Worm (Caenorhabditis elegans) whole organism, L1 larva: ENCODE data around the gene grsp-4.

ENCODE experiments used
- C04F5.9 ChIP-seq: sonication (generic microtip); optimal IDR thresholded peaks from 2 replicates; lab custom pipeline; 2016; ENCODE audit warnings: missing genetic modification characterization, missing compliant biosample characterization
- C34B4.2 ChIP-seq: sonication (generic microtip); optimal IDR thresholded peaks from 2 replicates; lab custom pipeline; 2017; ENCODE audit warnings: mild to moderate bottlenecking, missing genetic modification characterization, missing compliant biosample characterization
- F16B12.6 ChIP-seq: fragments of 150-350 bp; optimal IDR thresholded peaks from 2 replicates; lab custom pipeline; 2014; ENCODE audit warnings: missing biosample characterization, missing genetic modification characterization
- aha-1 ChIP-seq: fragments of 150-350 bp; optimal IDR thresholded peaks from 2 replicates; lab custom pipeline; 2014; ENCODE audit warnings: missing biosample characterization, missing genetic modification characterization
- ama-1 ChIP-seq: fragments of 150-350 bp; optimal IDR thresholded peaks from 2 replicates; lab custom pipeline; 2014
- blmp-1 ChIP-seq: fragments of 150-350 bp; optimal IDR thresholded peaks from 2 replicates; lab custom pipeline; 2014; ENCODE audit warnings: missing biosample characterization, missing genetic modification characterization
- ceh-63 ChIP-seq: fragments of 200-800 bp; sonication (Bioruptor generic); optimal IDR thresholded peaks from 2 replicates; lab custom pipeline; 2018; ENCODE audit warnings: mild to moderate bottlenecking, missing genetic modification characterization, missing compliant biosample characterization
- ceh-82 ChIP-seq, 3 experiments: fragments of 150-350 bp in 1 of 3; sonication (generic microtip) in 2 of 3; optimal IDR thresholded peaks; 2 replicates each; lab custom pipeline; 2014 to 2017; ENCODE audit warnings: missing biosample characterization in 3 of 3, missing genetic modification characterization in 3 of 3
- ces-1 ChIP-seq: fragments of 150-350 bp; optimal IDR thresholded peaks from 2 replicates; lab custom pipeline; 2014; ENCODE audit warnings: missing biosample characterization, missing genetic modification reagents, missing genetic modification characterization
- dpl-1 ChIP-seq, 3 experiments: fragments of 150-350 bp in 2 of 3; sonication (generic microtip) in 1 of 3; optimal IDR thresholded peaks; 2 replicates each; lab custom pipeline; 2014 to 2017; ENCODE audit warnings: missing biosample characterization in 3 of 3, missing genetic modification characterization in 3 of 3, missing genetic modification reagents in 3 of 3
- dsc-1 ChIP-seq: sonication (generic microtip); optimal IDR thresholded peaks from 2 replicates; lab custom pipeline; 2016; ENCODE audit warnings: mild to moderate bottlenecking, missing genetic modification characterization, missing compliant biosample characterization
- efl-1 ChIP-seq, 4 experiments: fragments of 150-350 bp; optimal IDR thresholded peaks in 3 of 4; peaks in 1 of 4; 1 replicate in 1 of 4; 2 replicates in 3 of 4; lab custom pipeline; 2014; ENCODE audit warnings: missing biosample characterization in 2 of 4, missing genetic modification characterization in 2 of 4, missing genetic modification reagents in 2 of 4
- efl-3 ChIP-seq: fragments of 200-800 bp; sonication (Bioruptor generic); optimal IDR thresholded peaks from 2 replicates; lab custom pipeline; 2018; ENCODE audit warnings: mild to moderate bottlenecking, missing genetic modification characterization, missing compliant biosample characterization
- egl-13 ChIP-seq: sonication (generic microtip); optimal IDR thresholded peaks from 2 replicates; lab custom pipeline; 2016; ENCODE audit warnings: missing genotype, missing genetic modification reagents, missing genetic modification characterization, missing compliant biosample characterization
- elt-3 ChIP-seq, 6 experiments: fragments of 150-350 bp in 1 of 6; sonication (generic microtip); optimal IDR thresholded peaks; 2 replicates each; lab custom pipeline; 2017 to 2018; ENCODE audit warnings: missing biosample characterization in 6 of 6, missing genetic modification characterization in 6 of 6, inconsistent platforms in 1 of 6
- ets-5 ChIP-seq: fragments of 200-800 bp; sonication (Bioruptor generic); IDR thresholded peaks from 2 replicates; pipeline ENCODE4 v1.3.6; 2022; ENCODE audit warnings: missing genetic modification characterization, missing compliant biosample characterization
- fkh-4 ChIP-seq: sonication (generic microtip); optimal IDR thresholded peaks from 2 replicates; lab custom pipeline; 2016; ENCODE audit warnings: missing compliant biosample characterization, missing genetic modification characterization, borderline replicate concordance
- hlh-17 ChIP-seq: fragments of 200-800 bp; sonication (Bioruptor generic); optimal IDR thresholded peaks from 2 replicates; lab custom pipeline; 2018; ENCODE audit warnings: missing genetic modification characterization, mild to moderate bottlenecking, missing compliant biosample characterization, moderate library complexity, borderline replicate concordance
- hlh-4 ChIP-seq: sonication (generic microtip); optimal IDR thresholded peaks from 2 replicates; lab custom pipeline; 2016; ENCODE audit warnings: mild to moderate bottlenecking, missing genetic modification characterization, missing compliant biosample characterization
- hpl-2 ChIP-seq: fragments of 150-350 bp; optimal IDR thresholded peaks from 2 replicates; lab custom pipeline; 2014; ENCODE audit warnings: missing biosample characterization, missing genetic modification reagents, missing genetic modification characterization
- isw-1 ChIP-seq: fragments of 200-800 bp; sonication (Bioruptor generic); IDR thresholded peaks from 2 replicates; pipeline ENCODE4 v1.3.6; 2022; ENCODE audit warnings: missing genetic modification characterization, missing compliant biosample characterization
- jun-1 ChIP-seq: fragments of 150-350 bp; optimal IDR thresholded peaks from 2 replicates; lab custom pipeline; 2014; ENCODE audit warnings: missing biosample characterization, missing genetic modification reagents, missing genetic modification characterization
- lin-13 ChIP-seq: fragments of 150-350 bp; optimal IDR thresholded peaks from 2 replicates; lab custom pipeline; 2014; ENCODE audit warnings: missing biosample characterization, missing genetic modification reagents, missing genetic modification characterization
- lin-14 ChIP-seq: fragments of 200-800 bp; sonication (Bioruptor generic); optimal IDR thresholded peaks from 2 replicates; lab custom pipeline; 2018; ENCODE audit warnings: mild to moderate bottlenecking, missing genetic modification characterization, moderate library complexity, missing compliant biosample characterization
- lin-15B ChIP-seq: fragments of 150-350 bp; sonication (generic microtip); optimal IDR thresholded peaks from 3 replicates; lab custom pipeline; 2014; ENCODE audit warnings: missing biosample characterization, missing genetic modification characterization
- lin-35 ChIP-seq, 2 experiments: fragments of 150-350 bp; optimal IDR thresholded peaks; 2 replicates each; lab custom pipeline; 2014; ENCODE audit warnings: missing biosample characterization in 2 of 2, missing genetic modification characterization in 2 of 2, missing genetic modification reagents in 2 of 2
- lin-39 ChIP-seq: fragments of 150-350 bp; optimal IDR thresholded peaks from 2 replicates; lab custom pipeline; 2014; ENCODE audit warnings: missing biosample characterization, missing genetic modification reagents, missing genetic modification characterization
- lsy-2 ChIP-seq, 2 experiments: fragments of 150-350 bp; optimal IDR thresholded peaks; 2 replicates each; lab custom pipeline; 2014; ENCODE audit warnings: missing biosample characterization in 2 of 2, missing genetic modification characterization in 2 of 2
- mdl-1 ChIP-seq, 2 experiments: fragments of 150-350 bp; optimal IDR thresholded peaks; 2 replicates each; lab custom pipeline; 2014 to 2017; ENCODE audit warnings: missing biosample characterization in 2 of 2, missing genetic modification characterization in 2 of 2, inconsistent platforms in 1 of 2
- mef-2 ChIP-seq: fragments of 150-350 bp; optimal IDR thresholded peaks from 2 replicates; lab custom pipeline; 2014; ENCODE audit warnings: missing biosample characterization, missing genetic modification characterization
- mep-1 ChIP-seq: fragments of 150-350 bp; optimal IDR thresholded peaks from 2 replicates; lab custom pipeline; 2014; ENCODE audit warnings: missing biosample characterization, missing genetic modification characterization
- nhr-11 ChIP-seq: fragments of 150-350 bp; optimal IDR thresholded peaks from 2 replicates; lab custom pipeline; 2014; ENCODE audit warnings: missing biosample characterization, missing genetic modification characterization
- nhr-19 ChIP-seq: fragments of 200-800 bp; sonication (Bioruptor generic); conservative IDR thresholded peaks from 2 replicates; pipeline ENCODE4 v1.3.6; 2022; ENCODE audit warnings: missing genetic modification characterization, missing compliant biosample characterization
- nhr-237 ChIP-seq: fragments of 150-350 bp; optimal IDR thresholded peaks from 2 replicates; lab custom pipeline; 2014; ENCODE audit warnings: missing biosample characterization, missing genetic modification characterization
- nhr-47 ChIP-seq: sonication (generic microtip); optimal IDR thresholded peaks from 2 replicates; lab custom pipeline; 2016; ENCODE audit warnings: mild to moderate bottlenecking, missing genetic modification characterization, moderate library complexity, missing compliant biosample characterization
- nhr-71 ChIP-seq: sonication (generic microtip); optimal IDR thresholded peaks from 2 replicates; lab custom pipeline; 2016; ENCODE audit warnings: mild to moderate bottlenecking, missing genetic modification characterization, moderate library complexity, missing compliant biosample characterization
- nhr-77 ChIP-seq: fragments of 150-350 bp; optimal IDR thresholded peaks from 2 replicates; lab custom pipeline; 2014; ENCODE audit warnings: missing biosample characterization, missing genetic modification characterization
- nhr-84 ChIP-seq: sonication (generic microtip); optimal IDR thresholded peaks from 2 replicates; lab custom pipeline; 2017; ENCODE audit warnings: missing biosample characterization, missing genetic modification characterization
- nhr-85 ChIP-seq: sonication (generic microtip); peaks from one replicate; lab custom pipeline; 2016; ENCODE audit warnings: missing genetic modification characterization, inconsistent platforms, missing compliant biosample characterization
- nhr-90 ChIP-seq: sonication (generic microtip); optimal IDR thresholded peaks from 2 replicates; lab custom pipeline; 2016; ENCODE audit warnings: mild to moderate bottlenecking, missing genetic modification characterization, missing compliant biosample characterization; ENCODE audit not compliant: poor library complexity
- pqm-1 ChIP-seq: sonication (generic microtip); optimal IDR thresholded peaks from 3 replicates; lab custom pipeline; 2017; ENCODE audit warnings: missing biosample characterization, missing genetic modification characterization
- rnt-1 ChIP-seq: sonication (generic microtip); optimal IDR thresholded peaks from 2 replicates; lab custom pipeline; 2016; ENCODE audit warnings: mild to moderate bottlenecking, missing genetic modification characterization, moderate library complexity, missing compliant biosample characterization
- skn-1 ChIP-seq: fragments of 150-350 bp; optimal IDR thresholded peaks from 2 replicates; lab custom pipeline; 2014; ENCODE audit warnings: missing biosample characterization, missing genetic modification characterization
- snu-23 ChIP-seq: sonication (generic microtip); optimal IDR thresholded peaks from 2 replicates; lab custom pipeline; 2016; ENCODE audit warnings: missing genetic modification characterization, missing compliant biosample characterization
- sptf-1 ChIP-seq: fragments of 150-350 bp; optimal IDR thresholded peaks from 2 replicates; lab custom pipeline; 2014; ENCODE audit warnings: missing biosample characterization, missing genetic modification characterization
- swsn-7 ChIP-seq: sonication (generic microtip); optimal IDR thresholded peaks from 2 replicates; lab custom pipeline; 2016; ENCODE audit warnings: missing genetic modification characterization, missing compliant biosample characterization
- tbx-2 ChIP-seq: sonication (generic microtip); optimal IDR thresholded peaks from 2 replicates; lab custom pipeline; 2016; ENCODE audit warnings: missing genetic modification characterization, missing compliant biosample characterization
- tlp-1 ChIP-seq: fragments of 150-350 bp; optimal IDR thresholded peaks from 2 replicates; lab custom pipeline; 2014; ENCODE audit warnings: missing biosample characterization, missing genetic modification characterization
- unc-130 ChIP-seq: fragments of 150-350 bp; optimal IDR thresholded peaks from 2 replicates; lab custom pipeline; 2017; ENCODE audit warnings: missing biosample characterization, missing genetic modification characterization, inconsistent platforms
- unc-62 ChIP-seq: fragments of 150-350 bp; optimal IDR thresholded peaks from 2 replicates; lab custom pipeline; 2014; ENCODE audit warnings: missing biosample characterization, missing genetic modification reagents, missing genetic modification characterization
- unc-86 ChIP-seq: sonication (generic microtip); optimal IDR thresholded peaks from 2 replicates; lab custom pipeline; 2016; ENCODE audit warnings: missing genetic modification characterization, missing compliant biosample characterization
- unc-98 ChIP-seq: fragments of 200-800 bp; sonication (Bioruptor generic); IDR thresholded peaks from 2 replicates; pipeline ENCODE4 v1.3.6; 2022; ENCODE audit warnings: missing genetic modification characterization, missing compliant biosample characterization
- ztf-11 ChIP-seq, 2 experiments: sonication (generic microtip); optimal IDR thresholded peaks; 2 replicates each; lab custom pipeline; 2016 to 2017; ENCODE audit warnings: missing genetic modification characterization in 2 of 2, missing biosample characterization in 1 of 2, missing compliant biosample characterization in 1 of 2
- ztf-4 ChIP-seq: fragments of 150-350 bp; optimal IDR thresholded peaks from 2 replicates; lab custom pipeline; 2014; ENCODE audit warnings: missing biosample characterization, missing genetic modification characterization

grsp-4 gene

DNA sequence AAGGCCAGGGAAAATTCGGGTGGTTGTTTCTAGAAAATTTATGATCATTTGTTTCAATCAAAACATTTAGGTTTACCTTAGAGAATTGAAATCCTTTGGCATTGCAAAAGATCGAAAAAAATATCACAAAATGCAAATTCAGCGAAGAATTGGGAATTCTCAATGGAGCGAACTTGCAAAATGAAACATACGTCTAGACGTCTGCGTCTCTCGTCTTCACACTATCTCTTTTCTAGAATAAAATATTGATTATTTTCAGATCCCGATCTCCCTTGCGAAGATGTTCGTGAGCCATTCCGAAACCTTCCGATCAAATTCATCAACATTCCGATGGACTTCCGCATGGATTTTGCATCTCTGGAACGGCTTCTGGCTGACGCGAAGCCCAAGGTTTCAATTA lies 44.4 kb upstream of the grsp-4 start, which contains the start of gene ets-6 (continued):
- TF ChIP-seq unc-86 (tag; lab: Kevin White, UChicago) (peak; percentile 43), egl-13 (no peak), mef-2 (tag; lab: Kevin White, UChicago) (no peak), hlh-17 (GFP tag; lab: Kevin White, UChicago) (no peak), snu-23 (GFP tag; lab: Kevin White, UChicago) (peak; percentile 74), nhr-47 (tag; lab: Kevin White, UChicago) (peak; percentile 70), lin-39 (tag; lab: Kevin White, UChicago) (peak; percentile 25), sptf-1 (tag; lab: Kevin White, UChicago) (no peak), lin-15B (peak; percentile 2), F16B12.6 (tag; lab: Kevin White, UChicago) (no peak), mdl-1 (tag; optimal IDR thresholded peaks at IDR 0.05; lab: Kevin White, UChicago) (no peak), skn-1 (tag; lab: Kevin White, UChicago) (peak; percentile 25), ces-1 (GFP tag; lab: Kevin White, UChicago) (no peak), nhr-11 (no peak), unc-130 (no peak), lin-35 (GFP tag; optimal IDR thresholded peaks at IDR 0.05; lab: Kevin White, UChicago) (peak; percentile 58 to 79), unc-98 (no peak), ceh-63 (no peak), pqm-1 (no peak), ets-5 (GFP tag; lab: Robert Waterston, UW) (no peak), elt-3 (tag; optimal IDR thresholded peaks at IDR 0.05; lab: Kevin White, UChicago) (peak in 2 of 6 experiments; percentile 12 to 34), lin-13 (GFP tag; lab: Kevin White, UChicago) (no peak), ceh-82 (tag; optimal IDR thresholded peaks at IDR 0.05; lab: Kevin White, UChicago) (peak in 2 of 3 experiments; percentile 26 to 27), dsc-1 (tag; lab: Kevin White, UChicago) (peak; percentile 44), C04F5.9 (tag; lab: Kevin White, UChicago) (no peak), lsy-2 (tag; optimal IDR thresholded peaks at IDR 0.05; lab: Kevin White, UChicago) (peak; percentile 66 to 77), tbx-2 (peak; percentile 54), efl-1 (optimal IDR thresholded peaks at IDR 0.05; lab: Kevin White, UChicago) (peak; percentile 75 to 77), efl-1 (GFP tag; optimal IDR thresholded peaks at IDR 0.05 in 1 of 2; lab: Kevin White, UChicago) (peak; percentile 67 to 96), lin-14 (GFP tag; lab: Kevin White, UChicago) (no peak), hlh-4 (tag; lab: Kevin White, UChicago) (no peak), nhr-77 (tag; lab: Kevin White, UChicago) (peak; percentile 60), C34B4.2 (tag; lab: Kevin White, UChicago) (no peak), hpl-2 (GFP tag; lab: Kevin White, UChicago) (no peak), isw-1 (GFP tag; lab: Robert Waterston, UW) (no peak), rnt-1 (tag; lab: Kevin White, UChicago) (peak; percentile 54), nhr-84 (tag; lab: Kevin White, UChicago) (no peak), ama-1 (no peak), jun-1 (tag; lab: Kevin White, UChicago) (peak; percentile 49), fkh-4 (tag; lab: Kevin White, UChicago) (no peak), nhr-90 (tag; lab: Kevin White, UChicago) (peak; percentile 46), nhr-71 (peak; percentile 76), tlp-1 (no peak), aha-1 (tag; lab: Kevin White, UChicago) (no peak), nhr-237 (no peak), nhr-85 (tag; lab: Kevin White, UChicago) (peak; percentile 82), efl-3 (GFP tag; lab: Kevin White, UChicago) (no peak), dpl-1 (GFP tag; optimal IDR thresholded peaks at IDR 0.05; lab: Kevin White, UChicago) (peak; percentile 39 to 65 (median 58)), nhr-19 (GFP tag; lab: Robert Waterston, UW) (peak; percentile 54), swsn-7 (tag; lab: Kevin White, UChicago) (peak; percentile 62), unc-62 (GFP tag; lab: Kevin White, UChicago) (no peak), blmp-1 (tag; lab: Kevin White, UChicago) (peak; percentile 20), ztf-11 (tag; optimal IDR thresholded peaks at IDR 0.05; lab: Kevin White, UChicago) (no peak), ztf-4 (no peak), mep-1 (tag; lab: Kevin White, UChicago) (peak; percentile 72)
